Fruit fly (Drosophila melanogaster): ENCODE data around the gene CG8565.

The CG8565 gene

DNA sequence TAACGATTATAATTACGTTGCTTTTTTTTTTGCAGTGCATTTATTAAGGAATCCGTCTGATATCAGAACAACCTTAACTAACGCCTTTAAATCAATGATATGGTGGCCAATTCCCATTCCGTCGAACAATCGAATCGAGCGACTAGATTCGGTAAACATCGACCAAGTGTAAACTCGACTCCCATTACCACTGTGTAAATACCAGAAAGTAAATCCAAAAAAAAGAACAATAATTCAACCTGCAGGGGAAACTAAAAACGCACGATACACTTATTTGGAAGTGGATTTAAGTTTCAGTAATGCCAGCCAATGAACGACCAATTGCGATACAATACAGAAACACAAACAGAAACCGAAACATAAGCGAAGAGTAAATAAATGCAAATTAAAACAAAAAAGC is 32.1 kb upstream of the CG8565 start (continued):
- TF ChIP-seq CG34376 (GFP tag; optimal IDR thresholded peaks at IDR 0.05) (no peak), trh (GFP tag; optimal IDR thresholded peaks at IDR 0.05) (no peak), CG4820 (GFP tag; optimal IDR thresholded peaks at IDR 0.05) (no peak), gt (GFP tag; IDR thresholded peaks at IDR 0.05) (no peak), CG6765 (GFP tag; optimal IDR thresholded peaks at IDR 0.05) (peak; percentile 6), Hr51 (GFP tag; optimal IDR thresholded peaks at IDR 0.05) (no peak), CG43689 (GFP tag; IDR thresholded peaks at IDR 0.05) (no peak), Atf6 (GFP tag; IDR thresholded peaks at IDR 0.05) (no peak), Bteb2 (GFP tag; optimal IDR thresholded peaks at IDR 0.05) (no peak), CG13296 (GFP tag; optimal IDR thresholded peaks at IDR 0.05) (peak; percentile 46), Ptx1 (GFP tag; IDR thresholded peaks at IDR 0.05) (no peak), chinmo (GFP tag; IDR thresholded peaks at IDR 0.05; ENCODE audit: partially characterized antibody) (no peak), CG11723 (GFP tag; optimal IDR thresholded peaks at IDR 0.05) (no peak), Hmr (GFP tag; optimal IDR thresholded peaks at IDR 0.05) (peak; percentile 49), pnt (GFP tag; optimal IDR thresholded peaks at IDR 0.05) (no peak), BtbVII (GFP tag; optimal IDR thresholded peaks at IDR 0.05) (peak; percentile 17), CG10147 (GFP tag; optimal IDR thresholded peaks at IDR 0.05) (no peak), ranshi (GFP tag; IDR thresholded peaks at IDR 0.05) (no peak), Spps (tag; optimal IDR thresholded peaks at IDR 0.05) (no peak), hkb (optimal IDR thresholded peaks at IDR 0.05) (no peak), hkb (GFP tag; IDR thresholded peaks at IDR 0.05) (no peak), CG12236 (GFP tag; optimal IDR thresholded peaks at IDR 0.05) (no peak), fru (optimal IDR thresholded peaks at IDR 0.05) (no peak), Trl (optimal IDR thresholded peaks at IDR 0.05) (no peak), Trl (GFP tag; optimal IDR thresholded peaks at IDR 0.05) (no peak), grn (GFP tag; optimal IDR thresholded peaks at IDR 0.05) (no peak), sug (tag; optimal IDR thresholded peaks at IDR 0.05) (no peak), CG8478 (optimal IDR thresholded peaks at IDR 0.05) (no peak), Elba2 (GFP tag; optimal IDR thresholded peaks at IDR 0.05) (no peak), HHEX (GFP tag; optimal IDR thresholded peaks at IDR 0.05) (no peak), CG4854 (GFP tag; optimal IDR thresholded peaks at IDR 0.05) (no peak), fd3F (GFP tag; optimal IDR thresholded peaks at IDR 0.05) (no peak), CG30403 (GFP tag; optimal IDR thresholded peaks at IDR 0.05) (no peak), Dp (GFP tag; optimal IDR thresholded peaks at IDR 0.05) (no peak), CG15514 (GFP tag; optimal IDR thresholded peaks at IDR 0.05) (peak; percentile 3), lbe (GFP tag; optimal IDR thresholded peaks at IDR 0.05) (no peak), Ravus (GFP tag; IDR thresholded peaks at IDR 0.05) (no peak), CG5953 (GFP tag; IDR thresholded peaks at IDR 0.05) (no peak), CG15601 (tag; optimal IDR thresholded peaks at IDR 0.05) (no peak), ems (GFP tag; optimal IDR thresholded peaks at IDR 0.05) (no peak), Optix (GFP tag; IDR thresholded peaks at IDR 0.05) (no peak), Gsc (GFP tag; IDR thresholded peaks at IDR 0.05) (no peak), PHDP (tag; optimal IDR thresholded peaks at IDR 0.05) (peak; percentile 11), Stat92E (GFP tag; optimal IDR thresholded peaks at IDR 0.05) (no peak), dpn (GFP tag; optimal IDR thresholded peaks at IDR 0.05) (peak in 1 of 2 experiments; percentile 6), CG6689 (GFP tag; IDR thresholded peaks at IDR 0.05) (no peak), CG9437 (GFP tag; optimal IDR thresholded peaks at IDR 0.05) (no peak), Kr (GFP tag; optimal IDR thresholded peaks at IDR 0.05) (no peak), CG7745 (tag; optimal IDR thresholded peaks at IDR 0.05) (no peak), bowl (GFP tag; IDR thresholded peaks at IDR 0.05) (no peak), CG10431 (GFP tag; optimal IDR thresholded peaks at IDR 0.05) (no peak), CG7372 (GFP tag; IDR thresholded peaks at IDR 0.05) (no peak), pb (GFP tag; optimal IDR thresholded peaks at IDR 0.05) (no peak)

All from whole organism, embryonic.